Worm (Caenorhabditis elegans): Measurements from ENCODE around the gene K03H9.3.

Gene K03H9.3

DNA sequence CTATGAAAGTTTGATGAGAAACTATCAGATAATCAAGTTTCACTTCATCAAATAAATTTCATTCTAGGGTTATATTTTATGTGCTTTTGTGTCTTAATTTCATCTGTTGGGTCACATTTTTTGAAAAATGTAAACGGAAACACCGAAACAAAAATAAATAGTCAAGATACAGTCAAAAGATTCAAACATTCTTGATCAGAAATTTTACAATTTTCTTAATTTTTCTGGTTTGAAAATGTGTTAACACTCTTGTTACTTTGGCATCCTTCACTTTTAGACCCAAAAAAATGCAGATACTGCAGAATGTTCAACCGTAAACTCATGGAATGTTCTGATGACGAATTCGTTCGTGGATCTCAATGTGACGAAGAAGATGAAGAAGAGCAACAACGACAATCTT is 31.8 kb downstream of the K03H9.3 start, which contains the start of gene aptf-1:
Gene aptf-1, plus strand, starts transcription at position 301 of the 400 bp plus-strand sequence.
- TF ChIP-seq che-1 (tag; optimal IDR thresholded peaks at IDR 0.05) (no peak), hlh-13 (GFP tag; optimal IDR thresholded peaks at IDR 0.05) (no peak), K09A11.1 (tag; optimal IDR thresholded peaks at IDR 0.05; ENCODE audit: insufficient read depth) (no peak), ceh-19 (GFP tag; optimal IDR thresholded peaks at IDR 0.05) (no peak), hlh-30 (tag; optimal IDR thresholded peaks at IDR 0.05; ENCODE audit: insufficient read depth) (no peak), pag-3 (tag; optimal IDR thresholded peaks at IDR 0.05; ENCODE audit: borderline replicate concordance) (no peak), sox-4 (tag; optimal IDR thresholded peaks at IDR 0.05) (no peak), rnt-1 (tag; optimal IDR thresholded peaks at IDR 0.05) (no peak), syd-9 (tag; optimal IDR thresholded peaks at IDR 0.05) (no peak), ceh-31 (tag; optimal IDR thresholded peaks at IDR 0.05) (no peak), pat-9 (tag; optimal IDR thresholded peaks at IDR 0.05) (no peak), ahr-1 (tag; optimal IDR thresholded peaks at IDR 0.05) (no peak), nfya-1 (tag; optimal IDR thresholded peaks at IDR 0.05) (no peak), K02D7.2 (tag; optimal IDR thresholded peaks at IDR 0.05) (no peak), unc-42 (tag; optimal IDR thresholded peaks at IDR 0.05) (no peak), lin-11 (tag; optimal IDR thresholded peaks at IDR 0.05) (no peak), hlh-8 (tag; optimal IDR thresholded peaks at IDR 0.05) (no peak), ceh-48 (tag; optimal IDR thresholded peaks at IDR 0.05) (no peak), F13H6.1 (tag; optimal IDR thresholded peaks at IDR 0.05) (no peak), pha-2 (tag; optimal IDR thresholded peaks at IDR 0.05) (no peak)

DNA sequence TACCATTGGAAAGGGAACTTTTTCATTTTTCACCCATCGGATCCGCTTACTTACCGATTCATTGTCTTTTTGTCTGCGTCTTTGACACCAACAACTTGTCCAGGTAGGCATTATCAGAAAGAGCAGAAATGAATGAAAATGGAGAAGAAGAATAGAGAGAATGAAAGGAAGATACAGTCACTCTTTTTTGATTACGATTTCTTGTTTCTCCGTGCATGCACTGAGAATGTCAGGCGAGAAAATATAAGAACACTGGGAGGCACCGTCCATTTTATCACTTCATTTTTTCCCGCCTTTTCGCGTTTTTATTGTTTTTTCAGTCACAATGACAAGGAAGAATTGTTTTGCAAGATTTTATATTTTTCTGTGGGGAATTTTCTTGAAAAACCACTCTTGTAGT is 46.4 kb downstream of the K03H9.3 start:
- TF ChIP-seq T23F11.4 (GFP tag; optimal IDR thresholded peaks at IDR 0.05) (no peak), C38D4.7 (GFP tag; optimal IDR thresholded peaks at IDR 0.05) (no peak), ceh-45 (GFP tag; IDR thresholded peaks at IDR 0.05) (no peak)

DNA sequence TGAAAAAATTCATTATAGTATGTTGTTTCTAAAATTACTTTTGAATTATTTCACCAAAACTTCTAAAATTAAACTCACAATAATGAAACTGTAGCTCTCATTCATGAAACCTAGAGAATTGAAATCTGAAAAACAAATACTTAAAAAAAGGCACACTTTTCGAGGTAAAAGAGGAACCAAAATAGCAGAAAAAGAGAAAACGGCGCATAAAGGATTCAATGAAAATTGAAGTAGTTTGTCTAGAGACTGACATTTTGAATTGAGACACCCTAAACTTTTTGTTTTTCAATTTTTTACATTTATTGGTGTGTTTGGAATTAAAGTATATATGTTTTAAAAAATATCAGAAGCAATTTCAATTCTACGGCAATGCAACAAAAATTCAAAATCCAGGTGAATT is 48.1 kb downstream of the K03H9.3 start, which contains the start of gene dgk-5:
Gene dgk-5, minus strand, starts transcription at position 101 of the 400 bp plus-strand sequence.
- TF ChIP-seq ttx-3 (tag; optimal IDR thresholded peaks at IDR 0.05) (no peak), eyg-1 (tag; optimal IDR thresholded peaks at IDR 0.05) (no peak), ahr-1 (tag; optimal IDR thresholded peaks at IDR 0.05) (no peak), sox-4 (tag; optimal IDR thresholded peaks at IDR 0.05) (no peak), ets-4 (tag; optimal IDR thresholded peaks at IDR 0.05) (no peak), fkh-10 (GFP tag; optimal IDR thresholded peaks at IDR 0.05) (no peak), unc-86 (tag; optimal IDR thresholded peaks at IDR 0.05) (no peak), ceh-24 (tag; optimal IDR thresholded peaks at IDR 0.05) (no peak), nhr-11 (tag; optimal IDR thresholded peaks at IDR 0.05) (no peak), C08G9.2 (tag; optimal IDR thresholded peaks at IDR 0.05) (no peak), zip-5 (tag; optimal IDR thresholded peaks at IDR 0.05) (no peak), dmd-4 (tag; optimal IDR thresholded peaks at IDR 0.05; ENCODE audit: borderline replicate concordance) (no peak), ceh-14 (tag; optimal IDR thresholded peaks at IDR 0.05) (no peak), ztf-16 (tag; optimal IDR thresholded peaks at IDR 0.05) (no peak), tbx-7 (tag; optimal IDR thresholded peaks at IDR 0.05) (no peak), hlh-6 (tag; optimal IDR thresholded peaks at IDR 0.05) (no peak), ceh-45 (GFP tag; IDR thresholded peaks at IDR 0.05) (no peak), ceh-19 (GFP tag; optimal IDR thresholded peaks at IDR 0.05) (no peak), unc-42 (tag; optimal IDR thresholded peaks at IDR 0.05) (no peak)
